Fruit fly (Drosophila melanogaster): ENCODE measurements around the gene Ccp84Ab.

The Ccp84Ab gene

dm6 chr3R:6678480-6678879, 24.2 kb downstream of the Ccp84Ab start, which contains the start of gene lab (continued):
- TF ChIP-seq Med (GFP tag) (peak; percentile 68), tll (GFP tag; optimal IDR thresholded peaks at IDR 0.05) (peak in 1 of 2 experiments; percentile 45), vfl (GFP tag; optimal IDR thresholded peaks at IDR 0.05) (no peak), CG17829 (tag; optimal IDR thresholded peaks at IDR 0.05) (peak; percentile 10), CG6765 (GFP tag; optimal IDR thresholded peaks at IDR 0.05) (no peak), crol (GFP tag; IDR thresholded peaks at IDR 0.05) (peak; percentile 50), oc (tag; optimal IDR thresholded peaks at IDR 0.05) (peak; percentile 24), jing (GFP tag; optimal IDR thresholded peaks at IDR 0.05) (peak; percentile 14), psq (GFP tag; optimal IDR thresholded peaks at IDR 0.05) (no peak), HmgZ (tag; optimal IDR thresholded peaks at IDR 0.05) (peak; percentile 40), CG14014 (GFP tag; IDR thresholded peaks at IDR 0.05) (no peak), CG15479 (GFP tag; optimal IDR thresholded peaks at IDR 0.05) (peak; percentile 61), amos (GFP tag; IDR thresholded peaks at IDR 0.05; ENCODE audit: partially characterized antibody) (no peak; the same call in 1 of the 2 replicates), HLH3B (GFP tag; IDR thresholded peaks at IDR 0.05) (no peak), CG14050 (GFP tag; IDR thresholded peaks at IDR 0.05) (no peak), p53 (GFP tag; optimal IDR thresholded peaks at IDR 0.05) (no peak), BEAF-32 (GFP tag; optimal IDR thresholded peaks at IDR 0.05) (no peak), CG14965 (GFP tag; optimal IDR thresholded peaks at IDR 0.05; ENCODE audit: borderline replicate concordance) (no peak), Scr (GFP tag; IDR thresholded peaks at IDR 0.05; ENCODE audit: partially characterized antibody) (0 out of 2 replicates have a peak, but pooled peaks have one; percentile 17), Atf-2 (GFP tag; optimal IDR thresholded peaks at IDR 0.05) (no peak), CG7357 (GFP tag; IDR thresholded peaks at IDR 0.05) (no peak)

dm6 chr3R:6674548-6674947, 28.1 kb downstream of the Ccp84Ab start:
- TF ChIP-seq zen (tag; optimal IDR thresholded peaks at IDR 0.05) = no peak
- peak; percentile 4 for TF ChIP-seq tin (GFP tag; optimal IDR thresholded peaks at IDR 0.05)
- TF ChIP-seq nmo (GFP tag; optimal IDR thresholded peaks at IDR 0.05) = peak; percentile 39
- TF ChIP-seq CG4360 (GFP tag; IDR thresholded peaks at IDR 0.05) = no peak
- TF ChIP-seq CG4424 (GFP tag; optimal IDR thresholded peaks at IDR 0.05) = peak; percentile 25
- peak; percentile 1 for TF ChIP-seq CG33557 (GFP tag; optimal IDR thresholded peaks at IDR 0.05)
- no peak for TF ChIP-seq toy (GFP tag; IDR thresholded peaks at IDR 0.05)
- no peak for TF ChIP-seq Ravus (GFP tag; IDR thresholded peaks at IDR 0.05)
- TF ChIP-seq CG12391 (tag; optimal IDR thresholded peaks at IDR 0.05) = peak; percentile 25
- TF ChIP-seq CG5180 (GFP tag; optimal IDR thresholded peaks at IDR 0.05) = peak; percentile 14
- TF ChIP-seq CG17568 (GFP tag; optimal IDR thresholded peaks at IDR 0.05) = no peak
- TF ChIP-seq CG3726 (GFP tag; IDR thresholded peaks at IDR 0.05) = no peak
- TF ChIP-seq CG17361 (GFP tag; IDR thresholded peaks at IDR 0.05) = peak; percentile 50; the same call in 1 of the 3 replicates
- TF ChIP-seq Meics (GFP tag; optimal IDR thresholded peaks at IDR 0.05) = no peak
- peak; percentile 34 for TF ChIP-seq fd96Cb (tag; optimal IDR thresholded peaks at IDR 0.05)
- peak; percentile 67 for TF ChIP-seq CG2712 (tag; optimal IDR thresholded peaks at IDR 0.05)
- peak; percentile 29 for TF ChIP-seq gsb-n (tag; optimal IDR thresholded peaks at IDR 0.05)
- TF ChIP-seq CG4854 (GFP tag; optimal IDR thresholded peaks at IDR 0.05) = no peak
- TF ChIP-seq CG1024 (GFP tag; IDR thresholded peaks at IDR 0.05) = no peak
- 0 out of 2 replicates have a peak, but pooled peaks have one; percentile 31 for TF ChIP-seq crol (GFP tag; IDR thresholded peaks at IDR 0.05)
- TF ChIP-seq CG31441 (GFP tag; IDR thresholded peaks at IDR 0.05) = peak; percentile 31; the same call in 1 of the 2 replicates
- TF ChIP-seq grau (tag; optimal IDR thresholded peaks at IDR 0.05) = no peak
- TF ChIP-seq CG7271 (tag; optimal IDR thresholded peaks at IDR 0.05) = no peak
- no peak for TF ChIP-seq CG2889 (GFP tag; IDR thresholded peaks at IDR 0.05)
- TF ChIP-seq CG8944 (GFP tag; optimal IDR thresholded peaks at IDR 0.05) = no peak
- peak; percentile 65 for TF ChIP-seq CG18262 (tag; optimal IDR thresholded peaks at IDR 0.05)
- 0 out of 3 replicates have a peak, but pooled peaks have one; percentile 12 for TF ChIP-seq zfh1 (GFP tag; IDR thresholded peaks at IDR 0.05)
- no peak for TF ChIP-seq bab2 (GFP tag; optimal IDR thresholded peaks at IDR 0.05)
- no peak for TF ChIP-seq bbx (GFP tag; IDR thresholded peaks at IDR 0.05; ENCODE audit: partially characterized antibody)
- peak; percentile 55 for TF ChIP-seq phol (tag; optimal IDR thresholded peaks at IDR 0.05)

All from whole organism, embryonic.